Worm (Caenorhabditis elegans) whole organism, L3 larva: ENCODE data around the gene T13C5.2.

Experiments
- R02D3.7 ChIP-seq: fragments of 150-350 bp; optimal IDR thresholded peaks from 2 replicates; lab custom pipeline; 2014; ENCODE audit warnings: missing biosample characterization, missing genetic modification characterization
- aly-2 ChIP-seq: fragments of 150-350 bp; optimal IDR thresholded peaks from 2 replicates; lab custom pipeline; 2014; ENCODE audit warnings: missing biosample characterization, missing genetic modification characterization
- ama-1 ChIP-seq: fragments of 150-350 bp; optimal IDR thresholded peaks from 2 replicates; lab custom pipeline; 2018
- ceh-82 ChIP-seq: fragments of 150-350 bp; optimal IDR thresholded peaks from 2 replicates; lab custom pipeline; 2014; ENCODE audit warnings: missing biosample characterization, missing genetic modification characterization
- ceh-9 ChIP-seq: sonication (generic microtip); optimal IDR thresholded peaks from 2 replicates; lab custom pipeline; 2018; ENCODE audit warnings: missing biosample characterization, missing genetic modification characterization
- daf-12 ChIP-seq: fragments of 150-350 bp; optimal IDR thresholded peaks from 2 replicates; lab custom pipeline; 2014; ENCODE audit warnings: missing biosample characterization, missing genetic modification reagents, missing genetic modification characterization
- egl-5 ChIP-seq: fragments of 150-350 bp; optimal IDR thresholded peaks from 2 replicates; lab custom pipeline; 2017; ENCODE audit warnings: missing biosample characterization, missing genetic modification reagents, missing genetic modification characterization, inconsistent platforms
- elt-1 ChIP-seq: fragments of 150-350 bp; optimal IDR thresholded peaks from 2 replicates; lab custom pipeline; 2014; ENCODE audit warnings: missing biosample characterization, missing genetic modification characterization
- elt-3 ChIP-seq, 3 experiments: fragments of 150-350 bp in 1 of 3; sonication (generic microtip) in 2 of 3; optimal IDR thresholded peaks; 2 replicates in 2 of 3; 4 replicates in 1 of 3; lab custom pipeline; 2014 to 2017; ENCODE audit warnings: missing biosample characterization in 3 of 3, missing genetic modification characterization in 3 of 3
- eor-1 ChIP-seq, 2 experiments: fragments of 150-350 bp; optimal IDR thresholded peaks; 2 replicates each; lab custom pipeline; 2014 to 2018; ENCODE audit warnings: missing biosample characterization in 2 of 2, missing genetic modification characterization in 2 of 2
- fkh-10 ChIP-seq: sonication (generic microtip); optimal IDR thresholded peaks from 2 replicates; lab custom pipeline; 2017; ENCODE audit warnings: missing biosample characterization, missing genetic modification reagents, missing genetic modification characterization
- fkh-2 ChIP-seq: fragments of 150-350 bp; optimal IDR thresholded peaks from 2 replicates; lab custom pipeline; 2014; ENCODE audit warnings: missing biosample characterization, missing genetic modification reagents, missing genetic modification characterization
- fos-1 ChIP-seq: fragments of 150-350 bp; optimal IDR thresholded peaks from 2 replicates; lab custom pipeline; 2014; ENCODE audit warnings: missing biosample characterization, missing genetic modification characterization
- lin-15B ChIP-seq: fragments of 150-350 bp; optimal IDR thresholded peaks from 2 replicates; lab custom pipeline; 2014; ENCODE audit warnings: missing biosample characterization, missing genetic modification characterization
- lin-39 ChIP-seq: fragments of 150-350 bp; optimal IDR thresholded peaks from 2 replicates; lab custom pipeline; 2018; ENCODE audit warnings: missing biosample characterization, missing genetic modification reagents, missing genetic modification characterization
- lsy-12 ChIP-seq: sonication (generic microtip); optimal IDR thresholded peaks from 2 replicates; lab custom pipeline; 2016; ENCODE audit warnings: mild to moderate bottlenecking, missing genetic modification characterization, missing compliant biosample characterization
- mdl-1 ChIP-seq: fragments of 150-350 bp; optimal IDR thresholded peaks from 2 replicates; lab custom pipeline; 2014; ENCODE audit warnings: missing biosample characterization, missing genetic modification characterization
- mml-1 ChIP-seq: fragments of 150-350 bp; sonication (generic microtip); optimal IDR thresholded peaks from 3 replicates; lab custom pipeline; 2014; ENCODE audit warnings: missing biosample characterization, missing genetic modification characterization
- nhr-11 ChIP-seq: fragments of 150-350 bp; optimal IDR thresholded peaks from 2 replicates; lab custom pipeline; 2014; ENCODE audit warnings: missing biosample characterization, missing genetic modification characterization
- nhr-25 ChIP-seq: sonication (generic microtip); optimal IDR thresholded peaks from 2 replicates; lab custom pipeline; 2017; ENCODE audit warnings: missing biosample characterization, missing genetic modification characterization
- nhr-28 ChIP-seq: fragments of 150-350 bp; optimal IDR thresholded peaks from 2 replicates; lab custom pipeline; 2014; ENCODE audit warnings: missing biosample characterization, missing genetic modification characterization
- nhr-67 ChIP-seq: fragments of 150-350 bp; optimal IDR thresholded peaks from 2 replicates; lab custom pipeline; 2014; ENCODE audit warnings: missing biosample characterization, missing genetic modification characterization
- nhr-77 ChIP-seq: fragments of 150-350 bp; optimal IDR thresholded peaks from 2 replicates; lab custom pipeline; 2014; ENCODE audit warnings: missing biosample characterization, missing genetic modification characterization
- pha-4 ChIP-seq: fragments of 150-350 bp; optimal IDR thresholded peaks from 2 replicates; lab custom pipeline; 2014; ENCODE audit warnings: missing biosample characterization, missing genetic modification reagents, missing genetic modification characterization
- pqm-1 ChIP-seq: fragments of 150-350 bp; optimal IDR thresholded peaks from 2 replicates; lab custom pipeline; 2017; ENCODE audit warnings: missing biosample characterization, missing genetic modification characterization, inconsistent platforms
- sea-2 ChIP-seq: fragments of 150-350 bp; sonication (generic microtip); optimal IDR thresholded peaks from 4 replicates; lab custom pipeline; 2014; ENCODE audit warnings: missing biosample characterization, missing genetic modification reagents, missing genetic modification characterization
- skn-1 ChIP-seq: fragments of 150-350 bp; optimal IDR thresholded peaks from 2 replicates; lab custom pipeline; 2014; ENCODE audit warnings: missing biosample characterization, missing genetic modification characterization
- tbx-2 ChIP-seq: sonication (generic microtip); optimal IDR thresholded peaks from 2 replicates; lab custom pipeline; 2016; ENCODE audit warnings: mild to moderate bottlenecking, missing genetic modification characterization, missing compliant biosample characterization
- unc-39 ChIP-seq: sonication (generic microtip); optimal IDR thresholded peaks from 4 replicates; lab custom pipeline; 2017; ENCODE audit warnings: missing biosample characterization, missing genetic modification characterization
- zag-1 ChIP-seq: fragments of 150-350 bp; optimal IDR thresholded peaks from 2 replicates; lab custom pipeline; 2014; ENCODE audit warnings: missing biosample characterization, missing genetic modification characterization
- ztf-11 ChIP-seq: fragments of 150-350 bp; optimal IDR thresholded peaks from 2 replicates; lab custom pipeline; 2014; ENCODE audit warnings: missing biosample characterization, missing genetic modification characterization

T13C5.2 gene

ce11 chrX:6219892-6220291 is 35.1 kb downstream of the T13C5.2 start (continued):
- no peak for TF ChIP-seq nhr-67 (tag; lab: Kevin White, UChicago)
- no peak for TF ChIP-seq aly-2 (tag; lab: Kevin White, UChicago)
- TF ChIP-seq zag-1 (tag; lab: Kevin White, UChicago) = no peak
- no peak for TF ChIP-seq elt-1

- TF ChIP-seq fos-1 (tag; lab: Kevin White, UChicago) (no peak), aly-2 (tag; lab: Kevin White, UChicago) (no peak), nhr-67 (tag; lab: Kevin White, UChicago) (no peak)
Observed at ce11 chrX:6221097-6221496, 36.3 kb downstream of the T13C5.2 start.

- TF ChIP-seq lin-15B (tag; lab: Kevin White, UChicago) (no peak), pha-4 (tag; lab: Kevin White, UChicago) (no peak), egl-5 (no peak), unc-39 (tag; lab: Kevin White, UChicago) (no peak), lin-39 (tag; lab: Kevin White, UChicago) (peak; percentile 6)
Observed at ce11 chrX:6224841-6225240, 40.0 kb downstream of the T13C5.2 start.

ce11 chrX:6230669-6231068 is 45.9 kb downstream of the T13C5.2 start, which contains the start of gene lite-1:
lite-1 (minus strand) TSS chrX:6230769.
- no peak for TF ChIP-seq eor-1 (tag; optimal IDR thresholded peaks at IDR 0.05; lab: Kevin White, UChicago)
- no peak for TF ChIP-seq egl-5
- no peak for TF ChIP-seq sea-2 (GFP tag; lab: Kevin White, UChicago)
- TF ChIP-seq fkh-2 (tag; lab: Kevin White, UChicago) = no peak

ce11 chrX:6232998-6233626 is 48.3 kb downstream of the T13C5.2 start, which contains the start of gene C14F11.4:
C14F11.4 (minus strand) TSS chrX:6233048.
- TF ChIP-seq tbx-2 (tag; lab: Kevin White, UChicago) = no peak
- TF ChIP-seq fos-1 (tag; lab: Kevin White, UChicago) = no peak
- no peak for TF ChIP-seq mdl-1 (tag; lab: Kevin White, UChicago)
- TF ChIP-seq daf-12 (tag; lab: Kevin White, UChicago) = no peak
- no peak for TF ChIP-seq fkh-2 (tag; lab: Kevin White, UChicago)
- TF ChIP-seq nhr-11 (tag; lab: Kevin White, UChicago) = no peak
- TF ChIP-seq ztf-11 = no peak
- TF ChIP-seq ceh-9 (tag; lab: Kevin White, UChicago) = no peak
- no peak for TF ChIP-seq zag-1 (tag; lab: Kevin White, UChicago)
- no peak for TF ChIP-seq pqm-1 (tag; lab: Kevin White, UChicago)

- TF ChIP-seq nhr-77 (tag; lab: Kevin White, UChicago) (no peak), R02D3.7 (tag; lab: Kevin White, UChicago) (no peak), skn-1 (tag; lab: Kevin White, UChicago) (no peak), eor-1 (tag; optimal IDR thresholded peaks at IDR 0.05; lab: Kevin White, UChicago) (no peak), fkh-10 (GFP tag; lab: Kevin White, UChicago) (no peak), lin-39 (tag; lab: Kevin White, UChicago) (no peak), elt-1 (no peak), ceh-9 (tag; lab: Kevin White, UChicago) (no peak), lin-15B (tag; lab: Kevin White, UChicago) (no peak), ama-1 (lab: Kevin White, UChicago) (no peak), nhr-11 (tag; lab: Kevin White, UChicago) (no peak), lsy-12 (no peak), mdl-1 (tag; lab: Kevin White, UChicago) (no peak), nhr-25 (no peak), sea-2 (GFP tag; lab: Kevin White, UChicago) (no peak), elt-3 (tag; optimal IDR thresholded peaks at IDR 0.05; lab: Kevin White, UChicago) (no peak), nhr-28 (tag; lab: Kevin White, UChicago) (no peak), ceh-82 (no peak), mml-1 (no peak)
Observed at ce11 chrX:6235443-6235842, 50.6 kb downstream of the T13C5.2 start, which contains the start of gene hsp-43. hsp-43 (minus strand) TSS chrX:6235543.
